Worm (Caenorhabditis elegans) whole organism, mixed stage, embryonic: ENCODE data around the gene F26G1.3.

Experiments
- M03D4.4 ChIP-seq: sonication (generic microtip); optimal IDR thresholded peaks from 2 replicates; lab custom pipeline; 2017; ENCODE audit warnings: mild to moderate bottlenecking, missing genetic modification characterization, missing compliant biosample characterization
- bed-3 ChIP-seq: fragments of 200-800 bp; sonication (Bioruptor generic); optimal IDR thresholded peaks from 3 replicates; lab custom pipeline; 2018; ENCODE audit warnings: mild to moderate bottlenecking, missing genetic modification characterization, moderate library complexity, missing compliant biosample characterization
- blmp-1 ChIP-seq: fragments of 150-350 bp; optimal IDR thresholded peaks from 2 replicates; lab custom pipeline; 2014; ENCODE audit warnings: missing biosample characterization, missing genetic modification characterization
- ceh-83 ChIP-seq: fragments of 200-800 bp; sonication (Bioruptor generic); optimal IDR thresholded peaks from 2 replicates; lab custom pipeline; 2018; ENCODE audit warnings: mild to moderate bottlenecking, missing genetic modification characterization, missing compliant biosample characterization
- ces-1 ChIP-seq: fragments of 150-350 bp; optimal IDR thresholded peaks from 2 replicates; lab custom pipeline; 2014; ENCODE audit warnings: missing biosample characterization, missing genetic modification reagents, missing genetic modification characterization
- cnd-1 ChIP-seq: fragments of 200-800 bp; sonication (Bioruptor generic); optimal IDR thresholded peaks from 2 replicates; lab custom pipeline; 2018; ENCODE audit warnings: mild to moderate bottlenecking, missing genetic modification characterization, missing compliant biosample characterization
- drap-1 ChIP-seq: fragments of 200-800 bp; sonication (Bioruptor generic); optimal IDR thresholded peaks from 3 replicates; lab custom pipeline; 2018; ENCODE audit warnings: mild to moderate bottlenecking, missing genetic modification characterization, missing compliant biosample characterization
- elt-1 ChIP-seq: sonication (generic microtip); optimal IDR thresholded peaks from 2 replicates; lab custom pipeline; 2017; ENCODE audit warnings: missing genetic modification characterization, mild to moderate bottlenecking, missing compliant biosample characterization, antibody characterized with exemption, moderate library complexity, borderline replicate concordance; ENCODE audit not compliant: insufficient read depth
- elt-3 ChIP-seq: fragments of 150-350 bp; optimal IDR thresholded peaks from 2 replicates; lab custom pipeline; 2014; ENCODE audit warnings: missing biosample characterization, missing genetic modification characterization
- flh-1 ChIP-seq: fragments of 200-800 bp; sonication (Bioruptor generic); optimal IDR thresholded peaks from 2 replicates; lab custom pipeline; 2018; ENCODE audit warnings: mild to moderate bottlenecking, missing genetic modification characterization, moderate library complexity, missing compliant biosample characterization
- ham-2 ChIP-seq: fragments of 200-800 bp; sonication (Bioruptor generic); optimal IDR thresholded peaks from 2 replicates; lab custom pipeline; 2018; ENCODE audit warnings: mild to moderate bottlenecking, missing genetic modification characterization, missing compliant biosample characterization
- hlh-1 ChIP-seq: fragments of 150-350 bp; optimal IDR thresholded peaks from 2 replicates; lab custom pipeline; 2014; ENCODE audit warnings: missing biosample characterization, missing genetic modification reagents, missing genetic modification characterization
- lin-13 ChIP-seq: fragments of 150-350 bp; optimal IDR thresholded peaks from 2 replicates; lab custom pipeline; 2014; ENCODE audit warnings: missing biosample characterization, missing genetic modification characterization
- lsy-2 ChIP-seq: fragments of 150-350 bp; optimal IDR thresholded peaks from 2 replicates; lab custom pipeline; 2014; ENCODE audit warnings: missing biosample characterization, missing genetic modification characterization
- mab-5 ChIP-seq: fragments of 150-350 bp; optimal IDR thresholded peaks from 2 replicates; lab custom pipeline; 2014; ENCODE audit warnings: missing biosample characterization, missing genetic modification characterization
- mep-1 ChIP-seq: fragments of 150-350 bp; optimal IDR thresholded peaks from 2 replicates; lab custom pipeline; 2017; ENCODE audit warnings: missing biosample characterization, missing genetic modification reagents, missing genetic modification characterization, inconsistent platforms
- mls-2 ChIP-seq: sonication (generic microtip); optimal IDR thresholded peaks from 2 replicates; lab custom pipeline; 2016; ENCODE audit warnings: mild to moderate bottlenecking, missing genetic modification characterization, moderate library complexity, missing compliant biosample characterization
- nhr-2 ChIP-seq: fragments of 150-350 bp; optimal IDR thresholded peaks from 2 replicates; lab custom pipeline; 2014; ENCODE audit warnings: missing biosample characterization, missing genetic modification characterization
- nhr-28 ChIP-seq: fragments of 150-350 bp; optimal IDR thresholded peaks from 2 replicates; lab custom pipeline; 2014; ENCODE audit warnings: missing biosample characterization, missing genetic modification characterization
- nhr-76 ChIP-seq: sonication (generic microtip); optimal IDR thresholded peaks from 2 replicates; lab custom pipeline; 2017; ENCODE audit warnings: missing biosample characterization, missing genetic modification characterization
- pha-4 ChIP-seq: fragments of 150-350 bp; optimal IDR thresholded peaks from 2 replicates; lab custom pipeline; 2018; ENCODE audit warnings: missing biosample characterization, missing genetic modification reagents, missing genetic modification characterization
- sem-2 ChIP-seq: fragments of 200-800 bp; sonication (Bioruptor generic); optimal IDR thresholded peaks from 2 replicates; lab custom pipeline; 2018; ENCODE audit warnings: mild to moderate bottlenecking, missing genetic modification characterization, missing compliant biosample characterization
- snpc-4 ChIP-seq: fragments of 150-350 bp; optimal IDR thresholded peaks from 2 replicates; lab custom pipeline; 2014; ENCODE audit warnings: missing biosample characterization, missing genetic modification characterization
- sptf-1 ChIP-seq: sonication (generic microtip); optimal IDR thresholded peaks from 2 replicates; lab custom pipeline; 2017; ENCODE audit warnings: mild to moderate bottlenecking, missing genetic modification characterization, moderate library complexity, missing compliant biosample characterization
- tbx-8 ChIP-seq: fragments of 200-800 bp; sonication (Bioruptor generic); optimal IDR thresholded peaks from 2 replicates; lab custom pipeline; 2018; ENCODE audit warnings: mild to moderate bottlenecking, missing genetic modification characterization, moderate library complexity, missing compliant biosample characterization
- unc-120 ChIP-seq: sonication (generic microtip); optimal IDR thresholded peaks from 2 replicates; lab custom pipeline; 2017; ENCODE audit warnings: missing genetic modification characterization, missing compliant biosample characterization; ENCODE audit not compliant: poor library complexity, severe bottlenecking
- unc-62 ChIP-seq: fragments of 150-350 bp; optimal IDR thresholded peaks from 2 replicates; lab custom pipeline; 2014; ENCODE audit warnings: missing biosample characterization, missing genetic modification reagents, missing genetic modification characterization
- zip-8 ChIP-seq: fragments of 150-350 bp; optimal IDR thresholded peaks from 2 replicates; lab custom pipeline; 2014; ENCODE audit warnings: missing biosample characterization, missing genetic modification characterization
- ztf-11 ChIP-seq: fragments of 150-350 bp; optimal IDR thresholded peaks from 2 replicates; lab custom pipeline; 2014; ENCODE audit warnings: missing biosample characterization, missing genetic modification characterization

F26G1.3 gene

DNA sequence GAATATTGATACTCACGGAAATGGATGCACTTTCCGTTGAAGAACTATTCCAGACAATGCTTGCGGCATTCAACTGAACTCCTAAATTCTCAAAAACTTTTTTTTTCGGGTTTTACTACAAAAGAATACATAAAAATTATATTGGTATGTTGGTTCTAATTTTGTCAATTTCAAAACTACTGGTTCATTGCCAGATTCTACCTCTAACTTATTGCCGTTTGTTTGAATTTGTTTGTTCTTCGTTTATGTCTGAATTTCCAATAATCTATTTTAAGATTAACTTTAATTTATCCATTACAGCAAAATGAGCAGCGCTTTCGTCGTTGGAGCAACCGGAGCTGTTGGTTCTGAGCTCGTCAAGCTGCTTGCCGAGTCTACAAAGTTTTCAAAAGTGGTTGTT is 38.5 kb downstream of the F26G1.3 start, which contains the start of gene C33F10.14:
TSS of gene C33F10.14 (plus strand) at position 301 of the 400 bp plus-strand sequence.
- TF ChIP-seq elt-1 (tag; lab: Kevin White, UChicago), result no peak
- no peak for TF ChIP-seq nhr-76 (tag; lab: Kevin White, UChicago)
- no peak for TF ChIP-seq tbx-8
- TF ChIP-seq mab-5 (tag; lab: Kevin White, UChicago), result no peak
- no peak for TF ChIP-seq hlh-1

ce11 chrII:4800524-4800923 is 42.0 kb downstream of the F26G1.3 start:
- TF ChIP-seq cnd-1 (no peak), sptf-1 (tag; lab: Kevin White, UChicago) (no peak), unc-62 (GFP tag; lab: Kevin White, UChicago) (no peak), flh-1 (GFP tag; lab: Kevin White, UChicago) (no peak), pha-4 (tag; lab: Kevin White, UChicago) (no peak), nhr-28 (tag; lab: Kevin White, UChicago) (no peak), ceh-83 (GFP tag; lab: Kevin White, UChicago) (no peak), M03D4.4 (tag; lab: Kevin White, UChicago) (no peak), ham-2 (GFP tag; lab: Kevin White, UChicago) (no peak), mls-2 (tag; lab: Kevin White, UChicago) (no peak), unc-120 (tag; lab: Kevin White, UChicago) (no peak), elt-1 (tag; lab: Kevin White, UChicago) (no peak), snpc-4 (tag; lab: Kevin White, UChicago) (no peak), nhr-2 (tag; lab: Kevin White, UChicago) (no peak), ztf-11 (tag; lab: Kevin White, UChicago) (no peak), sem-2 (GFP tag; lab: Kevin White, UChicago) (no peak), ces-1 (no peak), elt-3 (tag; lab: Kevin White, UChicago) (no peak), drap-1 (GFP tag; lab: Kevin White, UChicago) (no peak), nhr-76 (tag; lab: Kevin White, UChicago) (no peak)
- TF ChIP-seq, all 35 proteins: peak for 0

ce11 chrII:4802917-4803316 is 44.4 kb downstream of the F26G1.3 start:
- no peak for TF ChIP-seq lin-13 (tag; lab: Kevin White, UChicago)
- no peak for TF ChIP-seq ceh-83 (GFP tag; lab: Kevin White, UChicago)
- no peak for TF ChIP-seq unc-62 (GFP tag; lab: Kevin White, UChicago)
- no peak for TF ChIP-seq cnd-1
- no peak for TF ChIP-seq elt-1 (tag; lab: Kevin White, UChicago)
- TF ChIP-seq blmp-1 (tag; lab: Kevin White, UChicago), result no peak
- TF ChIP-seq snpc-4 (tag; lab: Kevin White, UChicago), result no peak
- no peak for TF ChIP-seq zip-8 (tag; lab: Kevin White, UChicago)
- TF ChIP-seq bed-3, result no peak
- TF ChIP-seq ces-1, result no peak
- no peak for TF ChIP-seq M03D4.4 (tag; lab: Kevin White, UChicago)
- no peak for TF ChIP-seq mab-5 (tag; lab: Kevin White, UChicago)
- no peak for TF ChIP-seq lsy-2
- TF ChIP-seq ham-2 (GFP tag; lab: Kevin White, UChicago), result no peak
- no peak for TF ChIP-seq nhr-76 (tag; lab: Kevin White, UChicago)

- TF ChIP-seq unc-120 (tag; lab: Kevin White, UChicago), result peak; percentile 78
- TF ChIP-seq mls-2 (tag; lab: Kevin White, UChicago), result no peak
- TF ChIP-seq nhr-28 (tag; lab: Kevin White, UChicago), result no peak
- peak; percentile 66 for TF ChIP-seq hlh-1
- no peak for TF ChIP-seq mep-1 (tag; lab: Kevin White, UChicago)
- no peak for TF ChIP-seq mab-5 (tag; lab: Kevin White, UChicago)
- TF ChIP-seq unc-62 (GFP tag; lab: Kevin White, UChicago), result peak; percentile 81
Observed at ce11 chrII:4805799-4806198, 47.2 kb downstream of the F26G1.3 start.

DNA sequence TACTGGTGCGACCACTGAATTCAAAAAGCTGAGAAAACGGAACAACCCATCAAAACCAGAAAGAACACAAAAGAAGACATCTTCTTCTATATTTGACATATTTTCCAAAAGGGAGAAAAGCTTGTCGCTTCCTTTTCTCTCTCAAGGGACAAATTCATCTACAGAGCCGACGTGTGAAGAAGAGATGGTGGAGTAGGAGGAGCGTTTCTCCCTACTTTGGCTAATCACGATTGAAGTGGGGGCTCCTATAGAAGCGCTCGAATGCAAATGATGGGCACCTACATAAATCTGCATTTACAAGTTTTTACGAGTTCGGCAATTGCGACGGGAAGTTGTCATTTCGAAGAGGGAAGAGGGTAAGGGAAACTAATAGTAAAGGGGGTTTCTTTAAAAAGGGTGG is 47.7 kb downstream of the F26G1.3 start:
- TF ChIP-seq ces-1 (peak; percentile 12), nhr-76 (tag; lab: Kevin White, UChicago) (no peak)
